Worm (Caenorhabditis elegans): ENCODE results near the gene F48G7.13.

ce11 chrV:578977-579376 is 36.4 kb upstream of the F48G7.13 start, which contains the start of gene K06H6.4:
- TF ChIP-seq fkh-10 (GFP tag; optimal IDR thresholded peaks at IDR 0.05): no peak
- TF ChIP-seq ztf-4 (tag; optimal IDR thresholded peaks at IDR 0.05): no peak
- TF ChIP-seq blmp-1 (tag; optimal IDR thresholded peaks at IDR 0.05): peak; percentile 29
- no peak for TF ChIP-seq sox-4 (tag; optimal IDR thresholded peaks at IDR 0.05)
